Worm (Caenorhabditis elegans) whole organism, young adult: ENCODE results near the gene F07F6.8.

Experiments
- B0019.2 ChIP-seq: fragments of 200-800 bp; sonication (Bioruptor generic); conservative IDR thresholded peaks from 2 replicates; pipeline ENCODE4 v1.3.6; 2022; ENCODE audit warnings: missing genetic modification reagents, missing genetic modification characterization, missing compliant biosample characterization
- B0336.3 ChIP-seq: fragments of 200-800 bp; sonication (Bioruptor generic); IDR thresholded peaks from 2 replicates; pipeline ENCODE4 v1.3.6; 2022; ENCODE audit warnings: missing genetic modification characterization, missing compliant biosample characterization
- D2030.7 ChIP-seq: fragments of 200-800 bp; sonication (Bioruptor generic); IDR thresholded peaks from 2 replicates; pipeline ENCODE4 v1.3.6; 2022; ENCODE audit warnings: missing genetic modification reagents, missing genetic modification characterization, missing compliant biosample characterization
- F23B12.7 ChIP-seq: sonication (generic microtip); optimal IDR thresholded peaks from 2 replicates; lab custom pipeline; 2017; ENCODE audit warnings: missing genetic modification characterization, mild to moderate bottlenecking, missing compliant biosample characterization, antibody characterized with exemption, moderate library complexity; ENCODE audit not compliant: insufficient read depth
- F33H1.4 ChIP-seq: fragments of 200-800 bp; sonication (Bioruptor generic); IDR thresholded peaks from 2 replicates; pipeline ENCODE4 v1.3.6; 2022; ENCODE audit warnings: missing genetic modification reagents, missing genetic modification characterization, missing compliant biosample characterization
- F39B2.1 ChIP-seq: fragments of 200-800 bp; sonication (Bioruptor generic); IDR thresholded peaks from 2 replicates; pipeline ENCODE4 v1.3.6; 2022; ENCODE audit warnings: missing genetic modification reagents, missing genetic modification characterization, missing compliant biosample characterization
- F49E8.2 ChIP-seq: sonication (generic microtip); optimal IDR thresholded peaks from 3 replicates; lab custom pipeline; 2017; ENCODE audit warnings: missing genetic modification characterization, mild to moderate bottlenecking, missing compliant biosample characterization, antibody characterized with exemption, moderate library complexity; ENCODE audit not compliant: insufficient read depth
- Y95B8A.8 ChIP-seq: fragments of 200-800 bp; sonication (Bioruptor generic); IDR thresholded peaks from 2 replicates; pipeline ENCODE4 v1.3.6; 2022; ENCODE audit warnings: missing genetic modification reagents, missing genetic modification characterization, missing compliant biosample characterization
- ZK185.1 ChIP-seq: sonication (generic microtip); optimal IDR thresholded peaks from 2 replicates; lab custom pipeline; 2016; ENCODE audit warnings: mild to moderate bottlenecking, missing genetic modification characterization, missing compliant biosample characterization; ENCODE audit not compliant: poor library complexity, severe bottlenecking
- attf-3 ChIP-seq: fragments of 200-800 bp; sonication (Bioruptor generic); conservative IDR thresholded peaks from 2 replicates; pipeline ENCODE4 v1.3.6; 2022; ENCODE audit warnings: missing genetic modification reagents, missing genetic modification characterization, missing compliant biosample characterization
- ceh-100 ChIP-seq: fragments of 200-800 bp; sonication (Bioruptor generic); IDR thresholded peaks from 2 replicates; pipeline ENCODE4 v1.3.6; 2022; ENCODE audit warnings: missing genetic modification reagents, missing genetic modification characterization, missing compliant biosample characterization
- ceh-91 ChIP-seq: fragments of 200-800 bp; sonication (Bioruptor generic); IDR thresholded peaks from 2 replicates; pipeline ENCODE4 v1.3.6; 2022; ENCODE audit warnings: missing genetic modification reagents, missing genetic modification characterization, missing compliant biosample characterization
- dox-1 ChIP-seq: fragments of 200-800 bp; sonication (Bioruptor generic); IDR thresholded peaks from 2 replicates; pipeline ENCODE4 v1.3.6; 2022; ENCODE audit warnings: missing genetic modification reagents, missing genetic modification characterization, missing compliant biosample characterization
- dpl-1 ChIP-seq: fragments of 150-350 bp; optimal IDR thresholded peaks from 2 replicates; lab custom pipeline; 2014; ENCODE audit warnings: missing biosample characterization, missing genetic modification reagents, missing genetic modification characterization
- efl-1 ChIP-seq: fragments of 150-350 bp; optimal IDR thresholded peaks from 2 replicates; lab custom pipeline; 2014; ENCODE audit warnings: missing biosample characterization, missing genetic modification reagents, missing genetic modification characterization
- ets-4 ChIP-seq: fragments of 200-800 bp; sonication (Bioruptor generic); optimal IDR thresholded peaks from 2 replicates; lab custom pipeline; 2018; ENCODE audit warnings: mild to moderate bottlenecking, missing genetic modification characterization, missing compliant biosample characterization
- him-1 ChIP-seq: sonication (generic microtip); optimal IDR thresholded peaks from 2 replicates; lab custom pipeline; 2016; ENCODE audit warnings: missing genotype, missing genetic modification reagents, missing genetic modification characterization, missing compliant biosample characterization
- hmg-1.2 ChIP-seq: fragments of 200-800 bp; sonication (Bioruptor generic); IDR thresholded peaks from 2 replicates; pipeline ENCODE4 v1.3.6; 2022; ENCODE audit warnings: missing genetic modification reagents, missing genetic modification characterization, missing compliant biosample characterization
- hsf-1 ChIP-seq: fragments of 200-800 bp; sonication (Bioruptor generic); IDR thresholded peaks from 2 replicates; pipeline ENCODE4 v1.3.6; 2022; ENCODE audit warnings: missing genetic modification reagents, missing genetic modification characterization, missing compliant biosample characterization
- let-526 ChIP-seq: fragments of 200-800 bp; sonication (Bioruptor generic); IDR thresholded peaks from 2 replicates; pipeline ENCODE4 v1.3.6; 2022; ENCODE audit warnings: missing genetic modification reagents, missing genetic modification characterization, missing compliant biosample characterization
- lin-35 ChIP-seq, 3 experiments: fragments of 150-350 bp in 2 of 3; sonication (generic microtip) in 1 of 3; optimal IDR thresholded peaks; 2 replicates each; lab custom pipeline; 2014 to 2018; ENCODE audit warnings: missing biosample characterization in 3 of 3, missing genetic modification characterization in 3 of 3, missing genetic modification reagents in 3 of 3
- lin-54 ChIP-seq: fragments of 200-800 bp; sonication (Bioruptor generic); optimal IDR thresholded peaks from 2 replicates; lab custom pipeline; 2018; ENCODE audit warnings: mild to moderate bottlenecking, missing genetic modification characterization, missing compliant biosample characterization
- lsl-1 ChIP-seq: fragments of 200-800 bp; sonication (Bioruptor generic); optimal IDR thresholded peaks from 2 replicates; lab custom pipeline; 2018; ENCODE audit warnings: mild to moderate bottlenecking, missing genetic modification characterization, moderate library complexity, missing compliant biosample characterization
- madf-6 ChIP-seq: fragments of 200-800 bp; sonication (Bioruptor generic); IDR thresholded peaks from 2 replicates; pipeline ENCODE4 v1.3.6; 2022; ENCODE audit warnings: missing genetic modification reagents, missing genetic modification characterization, missing compliant biosample characterization
- madf-8 ChIP-seq: fragments of 200-800 bp; sonication (Bioruptor generic); conservative IDR thresholded peaks from 2 replicates; pipeline ENCODE4 v1.3.6; 2022; ENCODE audit warnings: missing genetic modification reagents, missing genetic modification characterization, missing compliant biosample characterization
- mcd-1 ChIP-seq: fragments of 200-800 bp; sonication (Bioruptor generic); IDR thresholded peaks from 2 replicates; pipeline ENCODE4 v1.3.6; 2022; ENCODE audit warnings: missing genetic modification reagents, missing genetic modification characterization, missing compliant biosample characterization
- nhr-80 ChIP-seq: sonication (generic microtip); optimal IDR thresholded peaks from 2 replicates; lab custom pipeline; 2016; ENCODE audit warnings: missing genetic modification characterization, missing compliant biosample characterization
- nhr-90 ChIP-seq: sonication (generic microtip); optimal IDR thresholded peaks from 2 replicates; lab custom pipeline; 2016; ENCODE audit warnings: missing genotype, mild to moderate bottlenecking, missing genetic modification characterization, missing compliant biosample characterization
- pbrm-1 ChIP-seq: fragments of 200-800 bp; sonication (Bioruptor generic); IDR thresholded peaks from 2 replicates; pipeline ENCODE4 v1.3.6; 2022; ENCODE audit warnings: missing genetic modification reagents, missing genetic modification characterization, missing compliant biosample characterization
- rec-8 ChIP-seq, 2 experiments: sonication (generic microtip); optimal IDR thresholded peaks; 2 replicates each; lab custom pipeline; 2016; ENCODE audit warnings: mild to moderate bottlenecking in 2 of 2, missing genetic modification characterization in 2 of 2, missing genetic modification reagents in 2 of 2, missing genotype in 2 of 2, missing biosample characterization in 1 of 2, missing compliant biosample characterization in 1 of 2, moderate library complexity in 1 of 2
- snpc-1.1 ChIP-seq: sonication (generic microtip); optimal IDR thresholded peaks from 2 replicates; lab custom pipeline; 2017; ENCODE audit warnings: missing genetic modification characterization, mild to moderate bottlenecking, missing compliant biosample characterization, antibody characterized with exemption, moderate library complexity, missing genotype, missing genetic modification reagents; ENCODE audit not compliant: insufficient read depth
- snpc-1.3 ChIP-seq: sonication (generic microtip); optimal IDR thresholded peaks from 2 replicates; lab custom pipeline; 2017; ENCODE audit warnings: missing genetic modification characterization, mild to moderate bottlenecking, missing compliant biosample characterization, antibody characterized with exemption, moderate library complexity, missing genotype, missing genetic modification reagents; ENCODE audit not compliant: insufficient read depth
- snpc-3.4 ChIP-seq: sonication (generic microtip); optimal IDR thresholded peaks from 2 replicates; lab custom pipeline; 2017; ENCODE audit warnings: missing genetic modification characterization, mild to moderate bottlenecking, missing compliant biosample characterization, antibody characterized with exemption, moderate library complexity, missing genotype, missing genetic modification reagents
- snpc-4 ChIP-seq, 5 experiments: fragments of 150-350 bp in 1 of 5; sonication (generic microtip) in 4 of 5; optimal IDR thresholded peaks; 2 replicates each; lab custom pipeline; 2014 to 2018; ENCODE audit warnings: missing genetic modification characterization in 5 of 5, missing biosample characterization in 3 of 5, antibody characterized with exemption in 2 of 5, mild to moderate bottlenecking in 2 of 5, missing compliant biosample characterization in 2 of 5, missing genotype in 2 of 5, moderate library complexity in 2 of 5, missing genetic modification reagents in 1 of 5
- tlf-1 ChIP-seq: fragments of 200-800 bp; sonication (Bioruptor generic); optimal IDR thresholded peaks from 2 replicates; lab custom pipeline; 2018; ENCODE audit warnings: mild to moderate bottlenecking, missing genetic modification characterization, missing compliant biosample characterization
- xnd-1 ChIP-seq: sonication (generic microtip); optimal IDR thresholded peaks from 2 replicates; lab custom pipeline; 2016; ENCODE audit warnings: missing genotype, missing genetic modification reagents, missing genetic modification characterization, missing compliant biosample characterization

The F07F6.8 gene

DNA sequence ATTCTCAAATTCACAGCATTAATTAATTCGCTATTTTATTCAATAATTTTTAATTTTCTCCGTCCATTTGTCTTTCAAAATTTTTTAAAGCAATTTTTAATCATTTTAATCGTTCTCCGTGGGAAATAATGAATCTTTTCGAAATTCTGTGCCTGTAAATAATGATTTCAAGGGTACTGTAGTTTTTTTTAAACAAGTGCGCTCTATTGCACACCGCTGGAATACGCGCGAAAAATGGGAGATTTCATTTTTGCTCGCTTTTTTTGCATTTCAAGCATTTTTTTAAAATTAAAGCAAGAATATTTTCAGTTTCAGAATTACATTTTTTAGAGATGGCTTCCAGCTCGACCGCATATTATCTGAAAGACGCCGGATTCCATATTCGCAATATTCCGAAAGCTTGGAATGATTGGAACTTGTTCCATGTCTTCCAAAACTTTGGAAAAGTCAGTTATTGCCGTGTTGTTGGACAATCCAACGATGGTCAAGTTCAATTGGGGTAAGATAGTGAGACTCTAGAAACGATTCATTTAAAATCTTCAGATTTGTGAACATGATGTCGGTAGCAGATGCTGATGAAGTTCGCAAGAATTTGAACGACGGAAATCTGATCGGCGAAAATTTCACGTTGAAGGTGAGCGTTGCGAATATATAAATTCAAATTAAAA lies 4.5 kb downstream of the F07F6.8 start, which contains the start of gene tofu-6:
tofu-6 (plus strand) TSS at position 302 of the 668 bp plus-strand sequence.
- peak; percentile 55 for TF ChIP-seq lin-54 (GFP tag; lab: Kevin White, UChicago)
- TF ChIP-seq snpc-1.3 (tag; lab: Kevin White, UChicago): peak; percentile 36
- TF ChIP-seq attf-3 (GFP tag; lab: Robert Waterston, UW): 0 out of 2 replicates have a peak, but pooled peaks have one; percentile 15
- 0 out of 2 replicates have a peak, but pooled peaks have one; percentile 25 for TF ChIP-seq B0336.3 (GFP tag; lab: Robert Waterston, UW)
- TF ChIP-seq rec-8 (tag; optimal IDR thresholded peaks at IDR 0.05; lab: Kevin White, UChicago): no peak
- peak in 1 of 3 experiments; percentile 73 for TF ChIP-seq lin-35 (GFP tag; optimal IDR thresholded peaks at IDR 0.05; lab: Kevin White, UChicago)
- no peak for TF ChIP-seq nhr-90 (tag; lab: Kevin White, UChicago)
- TF ChIP-seq B0019.2: 0 out of 2 replicates have a peak, but pooled peaks have one; percentile 59
- peak; percentile 78 for TF ChIP-seq snpc-3.4 (tag; lab: Kevin White, UChicago)
- 0 out of 2 replicates have a peak, but pooled peaks have one; percentile 12 for TF ChIP-seq pbrm-1 (GFP tag; lab: Robert Waterston, UW)
- peak; percentile 69 for TF ChIP-seq him-1
- TF ChIP-seq efl-1 (GFP tag; lab: Kevin White, UChicago): peak; percentile 95
- no peak for TF ChIP-seq ets-4
- no peak for TF ChIP-seq ZK185.1
- peak; percentile 87 for TF ChIP-seq D2030.7 (GFP tag; lab: Robert Waterston, UW)
- peak; percentile 87 for TF ChIP-seq mcd-1 (GFP tag; lab: Robert Waterston, UW)
- 0 out of 2 replicates have a peak, but pooled peaks have one; percentile 35 for TF ChIP-seq hsf-1 (GFP tag; lab: Robert Waterston, UW)
- TF ChIP-seq dpl-1 (GFP tag; lab: Kevin White, UChicago): peak; percentile 83
- peak; percentile 94 for TF ChIP-seq xnd-1 (tag; lab: Kevin White, UChicago)
- peak; percentile 98 for TF ChIP-seq madf-6 (GFP tag; lab: Robert Waterston, UW)
- TF ChIP-seq ceh-100 (GFP tag; lab: Robert Waterston, UW): peak; percentile 26; the same call in 1 of the 2 replicates
- no peak for TF ChIP-seq let-526 (GFP tag; lab: Robert Waterston, UW)
- TF ChIP-seq snpc-1.1: peak; percentile 24
- TF ChIP-seq ceh-91 (GFP tag; lab: Robert Waterston, UW): peak; percentile 90
- TF ChIP-seq dox-1: peak; percentile 63
- no peak for TF ChIP-seq snpc-4 (GFP tag; optimal IDR thresholded peaks at IDR 0.05; lab: Kevin White, UChicago)
- TF ChIP-seq snpc-4 (tag; optimal IDR thresholded peaks at IDR 0.05; lab: Kevin White, UChicago): peak in 1 of 4 experiments; percentile 5
- TF ChIP-seq tlf-1 (GFP tag; lab: Kevin White, UChicago): peak; percentile 39
- TF ChIP-seq Y95B8A.8 (GFP tag; lab: Robert Waterston, UW): peak; percentile 50; the same call in 1 of the 2 replicates
- TF ChIP-seq F49E8.2: peak; percentile 43
- peak; percentile 99 for TF ChIP-seq madf-8 (GFP tag; lab: Robert Waterston, UW)
- no peak for TF ChIP-seq nhr-80 (tag; lab: Kevin White, UChicago)
- 0 out of 2 replicates have a peak, but pooled peaks have one; percentile 32 for TF ChIP-seq hmg-1.2 (GFP tag; lab: Robert Waterston, UW)
- TF ChIP-seq F33H1.4 (GFP tag; lab: Robert Waterston, UW): peak; percentile 78
- TF ChIP-seq lsl-1: peak; percentile 96
- no peak for TF ChIP-seq F39B2.1 (GFP tag; lab: Robert Waterston, UW)
- TF ChIP-seq F23B12.7 (tag; lab: Kevin White, UChicago): peak; percentile 61
